Worm (Caenorhabditis elegans) whole organism, young adult: Measurements from ENCODE around the gene scrm-7.

Experiments used
- B0261.1 ChIP-seq: sonication (generic microtip); optimal IDR thresholded peaks from 2 replicates; lab custom pipeline; 2016; ENCODE audit warnings: mild to moderate bottlenecking, missing genetic modification characterization, moderate library complexity, missing compliant biosample characterization
- C17E4.6 ChIP-seq: fragments of 200-800 bp; sonication (Bioruptor generic); IDR thresholded peaks from 2 replicates; pipeline ENCODE4 v1.3.6; 2022; ENCODE audit warnings: missing genetic modification reagents, missing genetic modification characterization, missing compliant biosample characterization
- D2030.7 ChIP-seq: fragments of 200-800 bp; sonication (Bioruptor generic); IDR thresholded peaks from 2 replicates; pipeline ENCODE4 v1.3.6; 2022; ENCODE audit warnings: missing genetic modification reagents, missing genetic modification characterization, missing compliant biosample characterization
- F23B12.7 ChIP-seq: sonication (generic microtip); optimal IDR thresholded peaks from 2 replicates; lab custom pipeline; 2017; ENCODE audit warnings: missing genetic modification characterization, mild to moderate bottlenecking, missing compliant biosample characterization, antibody characterized with exemption, moderate library complexity; ENCODE audit not compliant: insufficient read depth
- F33H1.4 ChIP-seq: fragments of 200-800 bp; sonication (Bioruptor generic); IDR thresholded peaks from 2 replicates; pipeline ENCODE4 v1.3.6; 2022; ENCODE audit warnings: missing genetic modification reagents, missing genetic modification characterization, missing compliant biosample characterization
- F37B4.10 ChIP-seq: fragments of 200-800 bp; sonication (Bioruptor generic); IDR thresholded peaks from 2 replicates; pipeline ENCODE4 v1.3.6; 2022; ENCODE audit warnings: missing genetic modification characterization, missing compliant biosample characterization
- F57A8.1 ChIP-seq: fragments of 200-800 bp; sonication (Bioruptor generic); optimal IDR thresholded peaks from 2 replicates; lab custom pipeline; 2018; ENCODE audit warnings: mild to moderate bottlenecking, missing genetic modification characterization, moderate library complexity, missing compliant biosample characterization
- Y79H2A.3 ChIP-seq: fragments of 200-800 bp; sonication (Bioruptor generic); conservative IDR thresholded peaks from 2 replicates; pipeline ENCODE4 v1.3.6; 2022; ENCODE audit warnings: missing genetic modification reagents, missing genetic modification characterization, missing compliant biosample characterization
- ZK185.1 ChIP-seq: sonication (generic microtip); optimal IDR thresholded peaks from 2 replicates; lab custom pipeline; 2016; ENCODE audit warnings: mild to moderate bottlenecking, missing genetic modification characterization, missing compliant biosample characterization; ENCODE audit not compliant: poor library complexity, severe bottlenecking
- akir-1 ChIP-seq: fragments of 200-800 bp; sonication (Bioruptor generic); optimal IDR thresholded peaks from 2 replicates; lab custom pipeline; 2018; ENCODE audit warnings: mild to moderate bottlenecking, missing genetic modification characterization, moderate library complexity, missing compliant biosample characterization
- atf-7 ChIP-seq: sonication (generic microtip); optimal IDR thresholded peaks from 2 replicates; lab custom pipeline; 2017; ENCODE audit warnings: mild to moderate bottlenecking, missing genetic modification characterization, missing compliant biosample characterization
- attf-5 ChIP-seq: fragments of 200-800 bp; sonication (Bioruptor generic); optimal IDR thresholded peaks from 2 replicates; lab custom pipeline; 2018; ENCODE audit warnings: mild to moderate bottlenecking, missing genetic modification characterization, missing compliant biosample characterization
- attf-6 ChIP-seq: fragments of 200-800 bp; sonication (Bioruptor generic); IDR thresholded peaks from 2 replicates; pipeline ENCODE4 v1.3.6; 2022; ENCODE audit warnings: missing genetic modification reagents, missing genetic modification characterization, missing compliant biosample characterization
- bed-1 ChIP-seq: fragments of 200-800 bp; sonication (Bioruptor generic); IDR thresholded peaks from 2 replicates; pipeline ENCODE4 v1.3.6; 2022; ENCODE audit warnings: missing genetic modification reagents, missing genetic modification characterization, missing compliant biosample characterization
- ceh-27 ChIP-seq: fragments of 200-800 bp; sonication (Bioruptor generic); optimal IDR thresholded peaks from 2 replicates; lab custom pipeline; 2018; ENCODE audit warnings: mild to moderate bottlenecking, missing genetic modification characterization, moderate library complexity, missing compliant biosample characterization
- ceh-40 ChIP-seq: fragments of 200-800 bp; sonication (Bioruptor generic); IDR thresholded peaks from 2 replicates; pipeline ENCODE4 v1.3.6; 2022; ENCODE audit warnings: missing genetic modification characterization, missing compliant biosample characterization
- ceh-91 ChIP-seq: fragments of 200-800 bp; sonication (Bioruptor generic); IDR thresholded peaks from 2 replicates; pipeline ENCODE4 v1.3.6; 2022; ENCODE audit warnings: missing genetic modification reagents, missing genetic modification characterization, missing compliant biosample characterization
- chd-7 ChIP-seq: sonication (generic microtip); optimal IDR thresholded peaks from 2 replicates; lab custom pipeline; 2016; ENCODE audit warnings: mild to moderate bottlenecking, missing genetic modification characterization, moderate library complexity, missing compliant biosample characterization
- dox-1 ChIP-seq: fragments of 200-800 bp; sonication (Bioruptor generic); IDR thresholded peaks from 2 replicates; pipeline ENCODE4 v1.3.6; 2022; ENCODE audit warnings: missing genetic modification reagents, missing genetic modification characterization, missing compliant biosample characterization
- dpff-1 ChIP-seq: sonication (generic microtip); optimal IDR thresholded peaks from 2 replicates; lab custom pipeline; 2017; ENCODE audit warnings: mild to moderate bottlenecking, missing genetic modification characterization, missing compliant biosample characterization
- fkh-3 ChIP-seq: sonication (generic microtip); optimal IDR thresholded peaks from 2 replicates; lab custom pipeline; 2016; ENCODE audit warnings: mild to moderate bottlenecking, missing genetic modification characterization, missing compliant biosample characterization
- him-1 ChIP-seq: sonication (generic microtip); optimal IDR thresholded peaks from 2 replicates; lab custom pipeline; 2016; ENCODE audit warnings: missing genotype, missing genetic modification reagents, missing genetic modification characterization, missing compliant biosample characterization
- hlh-12 ChIP-seq: sonication (generic microtip); optimal IDR thresholded peaks from 2 replicates; lab custom pipeline; 2016; ENCODE audit warnings: missing genetic modification characterization, missing compliant biosample characterization
- hmg-1.2 ChIP-seq: fragments of 200-800 bp; sonication (Bioruptor generic); IDR thresholded peaks from 2 replicates; pipeline ENCODE4 v1.3.6; 2022; ENCODE audit warnings: missing genetic modification reagents, missing genetic modification characterization, missing compliant biosample characterization
- hmg-20 ChIP-seq: fragments of 200-800 bp; sonication (Bioruptor generic); IDR thresholded peaks from 2 replicates; pipeline ENCODE4 v1.3.6; 2022; ENCODE audit warnings: missing genetic modification reagents, missing genetic modification characterization, missing compliant biosample characterization
- hsf-1 ChIP-seq: fragments of 200-800 bp; sonication (Bioruptor generic); IDR thresholded peaks from 2 replicates; pipeline ENCODE4 v1.3.6; 2022; ENCODE audit warnings: missing genetic modification reagents, missing genetic modification characterization, missing compliant biosample characterization
- lag-1 ChIP-seq: fragments of 200-800 bp; sonication (Bioruptor generic); IDR thresholded peaks from 2 replicates; pipeline ENCODE4 v1.3.6; 2022; ENCODE audit warnings: missing genetic modification reagents, missing genetic modification characterization, missing compliant biosample characterization
- lin-35 ChIP-seq, 3 experiments: fragments of 150-350 bp in 2 of 3; sonication (generic microtip) in 1 of 3; optimal IDR thresholded peaks; 2 replicates each; lab custom pipeline; 2014 to 2018; ENCODE audit warnings: missing biosample characterization in 3 of 3, missing genetic modification characterization in 3 of 3, missing genetic modification reagents in 3 of 3
- nfya-1 ChIP-seq: sonication (generic microtip); optimal IDR thresholded peaks from 2 replicates; lab custom pipeline; 2017; ENCODE audit warnings: antibody characterized with exemption, missing compliant biosample characterization, missing genetic modification characterization, borderline replicate concordance; ENCODE audit not compliant: insufficient read depth
- nfya-2 ChIP-seq: fragments of 200-800 bp; sonication (Bioruptor generic); IDR thresholded peaks from 2 replicates; pipeline ENCODE4 v1.3.6; 2022; ENCODE audit warnings: missing genetic modification reagents, missing genetic modification characterization, missing compliant biosample characterization
- nhr-120 ChIP-seq: fragments of 200-800 bp; sonication (Bioruptor generic); IDR thresholded peaks from 2 replicates; pipeline ENCODE4 v1.3.6; 2022; ENCODE audit warnings: missing genetic modification characterization, missing compliant biosample characterization
- nhr-179 ChIP-seq: sonication (generic microtip); optimal IDR thresholded peaks from 2 replicates; lab custom pipeline; 2016; ENCODE audit warnings: mild to moderate bottlenecking, missing genetic modification characterization, missing compliant biosample characterization
- pha-4 ChIP-seq: fragments of 150-350 bp; sonication (generic microtip); optimal IDR thresholded peaks from 2 replicates; lab custom pipeline; 2014; ENCODE audit warnings: missing biosample characterization, missing genetic modification reagents, missing genetic modification characterization
- rcor-1 ChIP-seq: fragments of 200-800 bp; sonication (Bioruptor generic); IDR thresholded peaks from 2 replicates; pipeline ENCODE4 v1.3.6; 2022; ENCODE audit warnings: missing genetic modification reagents, missing genetic modification characterization, missing compliant biosample characterization
- rpc-1 ChIP-seq, 2 experiments: fragments of 150-350 bp in 1 of 2; sonication (generic microtip) in 1 of 2; optimal IDR thresholded peaks; 2 replicates each; lab custom pipeline; 2014 to 2018; ENCODE audit warnings: missing biosample characterization in 1 of 2, missing genetic modification characterization in 1 of 2, missing genetic modification reagents in 1 of 2, missing genotype in 1 of 2
- sea-2 ChIP-seq: fragments of 200-800 bp; sonication (Bioruptor generic); IDR thresholded peaks from 2 replicates; pipeline ENCODE4 v1.3.6; 2022; ENCODE audit warnings: missing genetic modification characterization, missing compliant biosample characterization
- snpc-1.3 ChIP-seq: sonication (generic microtip); optimal IDR thresholded peaks from 2 replicates; lab custom pipeline; 2017; ENCODE audit warnings: missing genetic modification characterization, mild to moderate bottlenecking, missing compliant biosample characterization, antibody characterized with exemption, moderate library complexity, missing genotype, missing genetic modification reagents; ENCODE audit not compliant: insufficient read depth
- somi-1 ChIP-seq: fragments of 200-800 bp; sonication (Bioruptor generic); optimal IDR thresholded peaks from 2 replicates; lab custom pipeline; 2018; ENCODE audit warnings: mild to moderate bottlenecking, missing genetic modification characterization, missing compliant biosample characterization
- tbp1 ChIP-seq: fragments of 200-800 bp; sonication (Bioruptor generic); optimal IDR thresholded peaks from 2 replicates; lab custom pipeline; 2018; ENCODE audit warnings: mild to moderate bottlenecking, missing genetic modification characterization, missing compliant biosample characterization
- zfh-2 ChIP-seq: fragments of 200-800 bp; sonication (Bioruptor generic); conservative IDR thresholded peaks from 2 replicates; pipeline ENCODE4 v1.3.6; 2022; ENCODE audit warnings: missing genetic modification reagents, missing genetic modification characterization, missing compliant biosample characterization
- zim-3 ChIP-seq: sonication (generic microtip); optimal IDR thresholded peaks from 2 replicates; lab custom pipeline; 2017; ENCODE audit warnings: mild to moderate bottlenecking, missing genetic modification characterization, moderate library complexity, missing compliant biosample characterization
- ztf-22 ChIP-seq: fragments of 200-800 bp; sonication (Bioruptor generic); optimal IDR thresholded peaks from 2 replicates; lab custom pipeline; 2018; ENCODE audit warnings: mild to moderate bottlenecking, missing genetic modification characterization, moderate library complexity, missing compliant biosample characterization

Gene scrm-7

DNA sequence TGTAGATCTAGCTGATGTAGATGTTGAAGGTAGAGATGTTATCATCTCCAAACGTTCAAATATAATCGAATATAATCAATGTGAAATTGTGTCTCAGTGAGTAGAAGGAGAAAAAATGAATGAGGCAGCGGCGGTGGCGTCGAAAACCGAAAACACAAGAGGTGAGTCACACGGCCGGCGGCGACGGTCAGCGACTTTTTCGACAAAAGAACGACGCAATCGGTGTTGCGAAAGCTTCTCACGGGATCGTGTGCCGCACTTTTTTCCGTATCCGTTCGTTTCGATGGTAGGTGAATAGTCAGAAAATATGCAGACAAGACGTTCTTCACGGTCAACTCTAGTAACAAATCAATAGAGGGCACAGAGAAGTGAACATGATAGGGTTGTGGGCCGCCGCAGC is 36.0 kb upstream of the scrm-7 start, which contains the start of gene rin-1:
Gene rin-1 (minus strand): TSS at position 101 of the 400 bp plus-strand sequence.
- no peak for TF ChIP-seq chd-7 (tag; lab: Kevin White, UChicago)
- TF ChIP-seq F37B4.10: no peak
- TF ChIP-seq Y79H2A.3: no peak
- no peak for TF ChIP-seq tbp1 (GFP tag; lab: Kevin White, UChicago)
- no peak for TF ChIP-seq nfya-1 (tag; lab: Kevin White, UChicago)
- no peak for TF ChIP-seq pha-4 (tag; lab: Kevin White, UChicago)
- no peak for TF ChIP-seq hlh-12
- TF ChIP-seq rcor-1: no peak
- TF ChIP-seq D2030.7: no peak
- no peak for TF ChIP-seq B0261.1
- no peak for TF ChIP-seq attf-5 (GFP tag; lab: Kevin White, UChicago)
- TF ChIP-seq sea-2 (GFP tag; lab: Robert Waterston, UW): no peak
- no peak for TF ChIP-seq atf-7 (tag; lab: Kevin White, UChicago)
- TF ChIP-seq lag-1 (GFP tag; lab: Robert Waterston, UW): no peak
- TF ChIP-seq rpc-1 (optimal IDR thresholded peaks at IDR 0.05; lab: Kevin White, UChicago): no peak
- TF ChIP-seq rpc-1 (tag; optimal IDR thresholded peaks at IDR 0.05; lab: Kevin White, UChicago): no peak
- TF ChIP-seq zim-3: no peak
- TF ChIP-seq lin-35 (GFP tag; optimal IDR thresholded peaks at IDR 0.05; lab: Kevin White, UChicago): no peak
- TF ChIP-seq nhr-120: no peak
- TF ChIP-seq, all 124 proteins: peak for 0

- TF ChIP-seq nhr-179 (no peak), C17E4.6 (GFP tag; lab: Robert Waterston, UW) (no peak), somi-1 (no peak), snpc-1.3 (tag; lab: Kevin White, UChicago) (no peak), zfh-2 (GFP tag; lab: Robert Waterston, UW) (no peak), ZK185.1 (tag; lab: Kevin White, UChicago) (no peak), F57A8.1 (GFP tag; lab: Kevin White, UChicago) (no peak), hmg-1.2 (GFP tag; lab: Robert Waterston, UW) (no peak), attf-6 (GFP tag; lab: Robert Waterston, UW) (no peak)
These were observed 34.0 kb upstream of the scrm-7 start for ce11 chrV:14813566-14813965.

- TF ChIP-seq hlh-12: no peak
These were observed 26.7 kb upstream of the scrm-7 start for ce11 chrV:14806204-14806737.

ce11 chrV:14800402-14800801 is 20.9 kb upstream of the scrm-7 start:
- TF ChIP-seq hmg-20 (GFP tag; lab: Robert Waterston, UW): no peak
- no peak for TF ChIP-seq dpff-1
- TF ChIP-seq akir-1 (GFP tag; lab: Kevin White, UChicago): no peak
- no peak for TF ChIP-seq F33H1.4
- TF ChIP-seq lin-35 (GFP tag; optimal IDR thresholded peaks at IDR 0.05; lab: Kevin White, UChicago): no peak
- TF ChIP-seq F37B4.10: no peak
- TF ChIP-seq ceh-27 (GFP tag; lab: Kevin White, UChicago): no peak
- TF ChIP-seq bed-1: no peak
- TF ChIP-seq F23B12.7: no peak
- TF ChIP-seq dox-1 (GFP tag; lab: Robert Waterston, UW): no peak
- TF ChIP-seq nfya-2 (GFP tag; lab: Robert Waterston, UW): no peak
- no peak for TF ChIP-seq ceh-91 (GFP tag; lab: Robert Waterston, UW)
- no peak for TF ChIP-seq ceh-40
- TF ChIP-seq ztf-22: no peak
- no peak for TF ChIP-seq hsf-1 (GFP tag; lab: Robert Waterston, UW)
- no peak for TF ChIP-seq attf-6 (GFP tag; lab: Robert Waterston, UW)
- TF ChIP-seq him-1 (tag; lab: Kevin White, UChicago): no peak
- TF ChIP-seq fkh-3 (tag; lab: Kevin White, UChicago): no peak
- no peak for TF ChIP-seq F57A8.1 (GFP tag; lab: Kevin White, UChicago)
- TF ChIP-seq sea-2 (GFP tag; lab: Robert Waterston, UW): no peak
